Worm (Caenorhabditis elegans) whole organism, mixed stage, embryonic: ENCODE results near the gene C17H11.1.

Source experiments
- M03D4.4 ChIP-seq: sonication (generic microtip); optimal IDR thresholded peaks from 2 replicates; lab custom pipeline; 2017; ENCODE audit warnings: mild to moderate bottlenecking, missing genetic modification characterization, missing compliant biosample characterization
- bed-3 ChIP-seq: fragments of 200-800 bp; sonication (Bioruptor generic); optimal IDR thresholded peaks from 3 replicates; lab custom pipeline; 2018; ENCODE audit warnings: mild to moderate bottlenecking, missing genetic modification characterization, moderate library complexity, missing compliant biosample characterization
- blmp-1 ChIP-seq: fragments of 150-350 bp; optimal IDR thresholded peaks from 2 replicates; lab custom pipeline; 2014; ENCODE audit warnings: missing biosample characterization, missing genetic modification characterization
- ceh-39 ChIP-seq: fragments of 150-350 bp; optimal IDR thresholded peaks from 2 replicates; lab custom pipeline; 2014; ENCODE audit warnings: missing biosample characterization, missing genetic modification characterization
- ceh-83 ChIP-seq: fragments of 200-800 bp; sonication (Bioruptor generic); optimal IDR thresholded peaks from 2 replicates; lab custom pipeline; 2018; ENCODE audit warnings: mild to moderate bottlenecking, missing genetic modification characterization, missing compliant biosample characterization
- ces-1 ChIP-seq: fragments of 150-350 bp; optimal IDR thresholded peaks from 2 replicates; lab custom pipeline; 2014; ENCODE audit warnings: missing biosample characterization, missing genetic modification reagents, missing genetic modification characterization
- cnd-1 ChIP-seq: fragments of 200-800 bp; sonication (Bioruptor generic); optimal IDR thresholded peaks from 2 replicates; lab custom pipeline; 2018; ENCODE audit warnings: mild to moderate bottlenecking, missing genetic modification characterization, missing compliant biosample characterization
- elt-1 ChIP-seq: sonication (generic microtip); optimal IDR thresholded peaks from 2 replicates; lab custom pipeline; 2017; ENCODE audit warnings: missing genetic modification characterization, mild to moderate bottlenecking, missing compliant biosample characterization, antibody characterized with exemption, moderate library complexity, borderline replicate concordance; ENCODE audit not compliant: insufficient read depth
- elt-3 ChIP-seq: fragments of 150-350 bp; optimal IDR thresholded peaks from 2 replicates; lab custom pipeline; 2014; ENCODE audit warnings: missing biosample characterization, missing genetic modification characterization
- flh-1 ChIP-seq: fragments of 200-800 bp; sonication (Bioruptor generic); optimal IDR thresholded peaks from 2 replicates; lab custom pipeline; 2018; ENCODE audit warnings: mild to moderate bottlenecking, missing genetic modification characterization, moderate library complexity, missing compliant biosample characterization
- ham-2 ChIP-seq: fragments of 200-800 bp; sonication (Bioruptor generic); optimal IDR thresholded peaks from 2 replicates; lab custom pipeline; 2018; ENCODE audit warnings: mild to moderate bottlenecking, missing genetic modification characterization, missing compliant biosample characterization
- hlh-1 ChIP-seq: fragments of 150-350 bp; optimal IDR thresholded peaks from 2 replicates; lab custom pipeline; 2014; ENCODE audit warnings: missing biosample characterization, missing genetic modification reagents, missing genetic modification characterization
- lin-13 ChIP-seq: fragments of 150-350 bp; optimal IDR thresholded peaks from 2 replicates; lab custom pipeline; 2014; ENCODE audit warnings: missing biosample characterization, missing genetic modification characterization
- lin-32 ChIP-seq: fragments of 200-800 bp; sonication (Bioruptor generic); optimal IDR thresholded peaks from 2 replicates; lab custom pipeline; 2018; ENCODE audit warnings: mild to moderate bottlenecking, missing genetic modification characterization, missing compliant biosample characterization
- lsy-2 ChIP-seq: fragments of 150-350 bp; optimal IDR thresholded peaks from 2 replicates; lab custom pipeline; 2014; ENCODE audit warnings: missing biosample characterization, missing genetic modification characterization
- mab-5 ChIP-seq: fragments of 150-350 bp; optimal IDR thresholded peaks from 2 replicates; lab custom pipeline; 2014; ENCODE audit warnings: missing biosample characterization, missing genetic modification characterization
- mep-1 ChIP-seq: fragments of 150-350 bp; optimal IDR thresholded peaks from 2 replicates; lab custom pipeline; 2017; ENCODE audit warnings: missing biosample characterization, missing genetic modification reagents, missing genetic modification characterization, inconsistent platforms
- mls-2 ChIP-seq: sonication (generic microtip); optimal IDR thresholded peaks from 2 replicates; lab custom pipeline; 2016; ENCODE audit warnings: mild to moderate bottlenecking, missing genetic modification characterization, moderate library complexity, missing compliant biosample characterization
- nhr-12 ChIP-seq: fragments of 150-350 bp; optimal IDR thresholded peaks from 2 replicates; lab custom pipeline; 2014; ENCODE audit warnings: missing biosample characterization, missing genetic modification characterization
- nhr-28 ChIP-seq: fragments of 150-350 bp; optimal IDR thresholded peaks from 2 replicates; lab custom pipeline; 2014; ENCODE audit warnings: missing biosample characterization, missing genetic modification characterization
- nhr-76 ChIP-seq: sonication (generic microtip); optimal IDR thresholded peaks from 2 replicates; lab custom pipeline; 2017; ENCODE audit warnings: missing biosample characterization, missing genetic modification characterization
- pha-4 ChIP-seq: fragments of 150-350 bp; optimal IDR thresholded peaks from 2 replicates; lab custom pipeline; 2018; ENCODE audit warnings: missing biosample characterization, missing genetic modification reagents, missing genetic modification characterization
- sem-2 ChIP-seq: fragments of 200-800 bp; sonication (Bioruptor generic); optimal IDR thresholded peaks from 2 replicates; lab custom pipeline; 2018; ENCODE audit warnings: mild to moderate bottlenecking, missing genetic modification characterization, missing compliant biosample characterization
- snpc-4 ChIP-seq: fragments of 150-350 bp; optimal IDR thresholded peaks from 2 replicates; lab custom pipeline; 2014; ENCODE audit warnings: missing biosample characterization, missing genetic modification characterization
- sptf-1 ChIP-seq: sonication (generic microtip); optimal IDR thresholded peaks from 2 replicates; lab custom pipeline; 2017; ENCODE audit warnings: mild to moderate bottlenecking, missing genetic modification characterization, moderate library complexity, missing compliant biosample characterization
- tbx-8 ChIP-seq: fragments of 200-800 bp; sonication (Bioruptor generic); optimal IDR thresholded peaks from 2 replicates; lab custom pipeline; 2018; ENCODE audit warnings: mild to moderate bottlenecking, missing genetic modification characterization, moderate library complexity, missing compliant biosample characterization
- unc-120 ChIP-seq: sonication (generic microtip); optimal IDR thresholded peaks from 2 replicates; lab custom pipeline; 2017; ENCODE audit warnings: missing genetic modification characterization, missing compliant biosample characterization; ENCODE audit not compliant: poor library complexity, severe bottlenecking
- unc-39 ChIP-seq: fragments of 150-350 bp; optimal IDR thresholded peaks from 2 replicates; lab custom pipeline; 2014; ENCODE audit warnings: missing biosample characterization, missing genetic modification characterization
- unc-62 ChIP-seq: fragments of 150-350 bp; optimal IDR thresholded peaks from 2 replicates; lab custom pipeline; 2014; ENCODE audit warnings: missing biosample characterization, missing genetic modification reagents, missing genetic modification characterization
- zip-8 ChIP-seq: fragments of 150-350 bp; optimal IDR thresholded peaks from 2 replicates; lab custom pipeline; 2014; ENCODE audit warnings: missing biosample characterization, missing genetic modification characterization
- ztf-11 ChIP-seq: fragments of 150-350 bp; optimal IDR thresholded peaks from 2 replicates; lab custom pipeline; 2014; ENCODE audit warnings: missing biosample characterization, missing genetic modification characterization

The C17H11.1 gene

ce11 chrX:8137779-8138178, 35.9 kb upstream of the C17H11.1 start, which contains the start of gene C02B8.7:
Gene C02B8.7, minus strand, starts transcription at chrX:8137879.
- no peak for TF ChIP-seq tbx-8 (GFP tag; lab: Kevin White, UChicago)
- no peak for TF ChIP-seq ces-1 (GFP tag; lab: Kevin White, UChicago)
- no peak for TF ChIP-seq unc-62 (GFP tag; lab: Kevin White, UChicago)
- no peak for TF ChIP-seq lin-13
- TF ChIP-seq ham-2 = no peak
- TF ChIP-seq elt-1 (tag; lab: Kevin White, UChicago) = no peak
- TF ChIP-seq sem-2 (GFP tag; lab: Kevin White, UChicago) = no peak
- no peak for TF ChIP-seq pha-4 (tag; lab: Kevin White, UChicago)
- TF ChIP-seq flh-1 (GFP tag; lab: Kevin White, UChicago) = no peak
- TF ChIP-seq hlh-1 (tag; lab: Kevin White, UChicago) = no peak
- TF ChIP-seq unc-39 = no peak
- TF ChIP-seq nhr-76 = no peak
- TF ChIP-seq snpc-4 = no peak

- no peak for TF ChIP-seq nhr-76
- no peak for TF ChIP-seq blmp-1 (tag; lab: Kevin White, UChicago)
- TF ChIP-seq ztf-11 (tag; lab: Kevin White, UChicago) = no peak
- no peak for TF ChIP-seq M03D4.4 (tag; lab: Kevin White, UChicago)
- TF ChIP-seq lin-32 (GFP tag; lab: Kevin White, UChicago) = no peak
- TF ChIP-seq nhr-12 (tag; lab: Kevin White, UChicago) = no peak
- TF ChIP-seq elt-3 (tag; lab: Kevin White, UChicago) = no peak
- no peak for TF ChIP-seq unc-39
- TF ChIP-seq ces-1 (GFP tag; lab: Kevin White, UChicago) = no peak
- TF ChIP-seq ceh-83 (GFP tag; lab: Kevin White, UChicago) = no peak
- TF ChIP-seq flh-1 (GFP tag; lab: Kevin White, UChicago) = no peak
- TF ChIP-seq lsy-2 (tag; lab: Kevin White, UChicago) = no peak
- TF ChIP-seq zip-8 (tag; lab: Kevin White, UChicago) = no peak
Observed at ce11 chrX:8139146-8139545, 34.6 kb upstream of the C17H11.1 start, which contains the start of gene C02B8.3. Gene C02B8.3, plus strand, starts transcription at chrX:8139446.

ce11 chrX:8147398-8147797, 26.3 kb upstream of the C17H11.1 start, which contains the start of gene C02B8.1:
Gene C02B8.1, plus strand, starts transcription at chrX:8147698.
- TF ChIP-seq mep-1 (tag; lab: Kevin White, UChicago) = no peak
- no peak for TF ChIP-seq cnd-1 (tag; lab: Kevin White, UChicago)
- TF ChIP-seq elt-3 (tag; lab: Kevin White, UChicago) = no peak
- no peak for TF ChIP-seq nhr-12 (tag; lab: Kevin White, UChicago)
- TF ChIP-seq nhr-28 = no peak
- no peak for TF ChIP-seq zip-8 (tag; lab: Kevin White, UChicago)
- no peak for TF ChIP-seq sptf-1 (tag; lab: Kevin White, UChicago)
- no peak for TF ChIP-seq lin-13
- no peak for TF ChIP-seq ces-1 (GFP tag; lab: Kevin White, UChicago)
- TF ChIP-seq hlh-1 (tag; lab: Kevin White, UChicago) = no peak
- no peak for TF ChIP-seq tbx-8 (GFP tag; lab: Kevin White, UChicago)
- TF ChIP-seq blmp-1 (tag; lab: Kevin White, UChicago) = no peak
- TF ChIP-seq ham-2 = no peak
- TF ChIP-seq ceh-83 (GFP tag; lab: Kevin White, UChicago) = no peak
- no peak for TF ChIP-seq bed-3 (GFP tag; lab: Kevin White, UChicago)
- no peak for TF ChIP-seq mls-2
- TF ChIP-seq lsy-2 (tag; lab: Kevin White, UChicago) = no peak
- TF ChIP-seq ztf-11 (tag; lab: Kevin White, UChicago) = no peak
- no peak for TF ChIP-seq ceh-39 (tag; lab: Kevin White, UChicago)
- no peak for TF ChIP-seq unc-120 (tag; lab: Kevin White, UChicago)
- TF ChIP-seq, all 35 proteins: peak for 0

ce11 chrX:8148993-8149392, 24.7 kb upstream of the C17H11.1 start:
- TF ChIP-seq M03D4.4 (tag; lab: Kevin White, UChicago) (no peak), mab-5 (tag; lab: Kevin White, UChicago) (no peak)

ce11 chrX:8150621-8151020, 23.1 kb upstream of the C17H11.1 start, which contains the start of gene F22F1.2:
Gene F22F1.2, minus strand, starts transcription at chrX:8150721.
- TF ChIP-seq ceh-39 (tag; lab: Kevin White, UChicago) (no peak), nhr-12 (tag; lab: Kevin White, UChicago) (no peak), tbx-8 (GFP tag; lab: Kevin White, UChicago) (no peak), M03D4.4 (tag; lab: Kevin White, UChicago) (no peak), ztf-11 (tag; lab: Kevin White, UChicago) (no peak), cnd-1 (tag; lab: Kevin White, UChicago) (no peak), unc-120 (tag; lab: Kevin White, UChicago) (no peak), ceh-83 (GFP tag; lab: Kevin White, UChicago) (no peak), ham-2 (no peak)
